Worm (Caenorhabditis elegans) whole organism, L3 larva: ENCODE data around the gene F36H12.3.
"Not testable (repeated sequence)": the region's sequence is repeated elsewhere in the genome, so short reads cannot be mapped to it uniquely, and the experiment has no call there.

Experiments used
- ceh-28 ChIP-seq: fragments of 150-350 bp; optimal IDR thresholded peaks from 2 replicates; lab custom pipeline; 2014; ENCODE audit warnings: missing biosample characterization, missing genetic modification reagents, missing genetic modification characterization
- elt-1 ChIP-seq: fragments of 150-350 bp; optimal IDR thresholded peaks from 2 replicates; lab custom pipeline; 2014; ENCODE audit warnings: missing biosample characterization, missing genetic modification characterization
- elt-2 ChIP-seq: sonication (generic microtip); optimal IDR thresholded peaks from 2 replicates; lab custom pipeline; 2016; ENCODE audit warnings: missing genetic modification reagents, mild to moderate bottlenecking, missing genetic modification characterization, missing compliant biosample characterization
- fkh-2 ChIP-seq: fragments of 150-350 bp; optimal IDR thresholded peaks from 2 replicates; lab custom pipeline; 2014; ENCODE audit warnings: missing biosample characterization, missing genetic modification reagents, missing genetic modification characterization
- fos-1 ChIP-seq: fragments of 150-350 bp; optimal IDR thresholded peaks from 2 replicates; lab custom pipeline; 2014; ENCODE audit warnings: missing biosample characterization, missing genetic modification characterization
- hmg-11 ChIP-seq: sonication (generic microtip); optimal IDR thresholded peaks from 2 replicates; lab custom pipeline; 2016; ENCODE audit warnings: missing genetic modification characterization, missing compliant biosample characterization
- lsy-12 ChIP-seq: sonication (generic microtip); optimal IDR thresholded peaks from 2 replicates; lab custom pipeline; 2016; ENCODE audit warnings: mild to moderate bottlenecking, missing genetic modification characterization, missing compliant biosample characterization
- mml-1 ChIP-seq: fragments of 150-350 bp; sonication (generic microtip); optimal IDR thresholded peaks from 3 replicates; lab custom pipeline; 2014; ENCODE audit warnings: missing biosample characterization, missing genetic modification characterization
- nfya-1 ChIP-seq: sonication (generic microtip); optimal IDR thresholded peaks from 2 replicates; lab custom pipeline; 2017; ENCODE audit warnings: missing genetic modification characterization, mild to moderate bottlenecking, missing compliant biosample characterization, antibody characterized with exemption, moderate library complexity; ENCODE audit not compliant: insufficient read depth
- nhr-23 ChIP-seq: fragments of 150-350 bp; optimal IDR thresholded peaks from 2 replicates; lab custom pipeline; 2014; ENCODE audit warnings: missing biosample characterization, missing genetic modification reagents, missing genetic modification characterization
- nhr-25 ChIP-seq: sonication (generic microtip); optimal IDR thresholded peaks from 2 replicates; lab custom pipeline; 2017; ENCODE audit warnings: missing biosample characterization, missing genetic modification characterization
- nhr-28 ChIP-seq: fragments of 150-350 bp; optimal IDR thresholded peaks from 2 replicates; lab custom pipeline; 2014; ENCODE audit warnings: missing biosample characterization, missing genetic modification characterization
- nhr-43 ChIP-seq: sonication (generic microtip); optimal IDR thresholded peaks from 2 replicates; lab custom pipeline; 2016; ENCODE audit warnings: mild to moderate bottlenecking, missing genetic modification characterization, missing compliant biosample characterization; ENCODE audit not compliant: poor library complexity, severe bottlenecking
- nhr-67 ChIP-seq: fragments of 150-350 bp; optimal IDR thresholded peaks from 2 replicates; lab custom pipeline; 2014; ENCODE audit warnings: missing biosample characterization, missing genetic modification characterization
- nhr-76 ChIP-seq: fragments of 150-350 bp; sonication (generic microtip); optimal IDR thresholded peaks from 5 replicates; lab custom pipeline; 2014; ENCODE audit warnings: missing biosample characterization, missing genetic modification characterization
- snpc-4 ChIP-seq: fragments of 150-350 bp; optimal IDR thresholded peaks from 2 replicates; lab custom pipeline; 2014; ENCODE audit warnings: missing biosample characterization, missing genetic modification characterization
- unc-39 ChIP-seq: sonication (generic microtip); optimal IDR thresholded peaks from 4 replicates; lab custom pipeline; 2017; ENCODE audit warnings: missing biosample characterization, missing genetic modification characterization
- ztf-4 ChIP-seq: fragments of 150-350 bp; optimal IDR thresholded peaks from 2 replicates; lab custom pipeline; 2014; ENCODE audit warnings: missing biosample characterization, missing genetic modification characterization

The F36H12.3 gene

DNA sequence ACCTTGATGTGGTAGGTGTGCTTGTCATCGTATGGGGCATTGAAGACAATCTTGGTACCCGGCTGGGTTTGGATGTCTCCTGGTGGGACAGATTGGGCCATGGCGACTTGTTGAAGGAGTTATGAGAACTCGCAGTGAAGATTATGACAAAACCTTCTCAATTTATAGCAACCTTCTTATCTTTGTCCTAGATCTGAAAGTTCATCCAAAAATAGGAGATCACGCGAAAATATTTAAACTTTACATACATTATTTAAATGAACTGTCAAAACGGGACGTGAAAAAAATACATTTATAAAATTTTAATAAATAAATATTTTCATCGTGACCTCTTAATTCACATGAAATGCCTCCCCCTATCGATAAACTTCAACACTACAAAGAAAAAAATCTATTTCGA lies 40.4 kb downstream of the F36H12.3 start, which contains the start of the genes msp-59 and ZK354.2:
Gene msp-59, minus strand, starts transcription at position 101 of the 400 bp plus-strand sequence.
Gene ZK354.2, plus strand, starts transcription at position 395 of the 400 bp plus-strand sequence.
- not testable (repeated sequence) for TF ChIP-seq mml-1 (tag; lab: Kevin White, UChicago); nhr-76; ztf-4 (tag; lab: Kevin White, UChicago)

- TF ChIP-seq nhr-43; fkh-2 (tag; lab: Kevin White, UChicago); hmg-11: not testable (repeated sequence)
These were observed 43.6 kb downstream of the F36H12.3 start, which contains the start of gene msp-65 for ce11 chrIV:5316223-5316622. msp-65 (plus strand) TSS chrIV:5316523.

- no peak for TF ChIP-seq elt-1 (tag; lab: Kevin White, UChicago)
- TF ChIP-seq fos-1 = peak; percentile 7
- TF ChIP-seq nhr-67 (tag; lab: Kevin White, UChicago) = no peak
- peak; percentile 24 for TF ChIP-seq ceh-28
- TF ChIP-seq nhr-25 (tag; lab: Kevin White, UChicago) = peak; percentile 35
- TF ChIP-seq lsy-12 = no peak
- peak; percentile 95 for TF ChIP-seq snpc-4 (tag; lab: Kevin White, UChicago)
- peak; percentile 54 for TF ChIP-seq nhr-43
- peak; percentile 24 for TF ChIP-seq elt-2 (tag; lab: Kevin White, UChicago)
- peak; percentile 37 for TF ChIP-seq nhr-23 (tag; lab: Kevin White, UChicago)
These were observed 44.5 kb downstream of the F36H12.3 start for ce11 chrIV:5317106-5317505.

- TF ChIP-seq nhr-28 (no peak), nhr-76 (no peak), snpc-4 (tag; lab: Kevin White, UChicago) (peak; percentile 48), fos-1 (no peak), elt-2 (tag; lab: Kevin White, UChicago) (peak; percentile 50), elt-1 (tag; lab: Kevin White, UChicago) (no peak), unc-39 (no peak), nhr-23 (tag; lab: Kevin White, UChicago) (peak; percentile 59), nhr-43 (no peak), hmg-11 (no peak), nfya-1 (peak; percentile 13)
- TF ChIP-seq, all 47 proteins: peak for 4
These were observed 46.3 kb downstream of the F36H12.3 start, which contains the start of gene slc-46A for ce11 chrIV:5318835-5319303. slc-46A (plus strand) TSS chrIV:5319253.
